Fruit fly (Drosophila melanogaster): ENCODE measurements around the gene swm.

swm gene

DNA sequence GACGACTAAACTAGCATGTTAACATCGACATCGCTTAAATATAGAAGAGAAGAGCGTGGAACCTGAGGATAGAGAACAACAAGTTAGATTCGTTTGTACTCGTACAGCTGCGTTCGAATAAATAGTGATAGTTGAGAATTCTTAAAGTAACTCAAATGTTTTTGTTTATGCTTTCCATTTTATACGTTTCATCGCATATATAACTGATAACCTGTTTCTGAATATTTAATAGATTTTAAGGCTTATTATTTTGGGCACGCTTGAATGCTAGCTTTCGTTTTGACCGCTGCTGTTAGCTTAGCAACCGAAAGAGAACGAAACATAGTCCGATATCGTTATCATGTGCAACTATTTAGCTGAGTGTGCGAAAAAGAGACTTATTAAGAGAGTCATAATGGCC is 35.3 kb downstream of the swm start (continued):
- TF ChIP-seq Abd-B (GFP tag; optimal IDR thresholded peaks at IDR 0.05) (peak; percentile 85), jing (GFP tag; optimal IDR thresholded peaks at IDR 0.05) (peak; percentile 67), fd64A (GFP tag; optimal IDR thresholded peaks at IDR 0.05) (peak; percentile 53), Xbp1 (GFP tag; optimal IDR thresholded peaks at IDR 0.05) (peak; percentile 92), CG12155 (GFP tag; optimal IDR thresholded peaks at IDR 0.05) (peak; percentile 95), pan (optimal IDR thresholded peaks at IDR 0.05) (no peak), pan (GFP tag; optimal IDR thresholded peaks at IDR 0.05 in 1 of 2, IDR thresholded peaks at IDR 0.05 in 1 of 2) (peak in 1 of 2 experiments; percentile 98), CG6689 (GFP tag; IDR thresholded peaks at IDR 0.05) (peak; percentile 92), phol (tag; optimal IDR thresholded peaks at IDR 0.05) (peak; percentile 84), H15 (GFP tag; IDR thresholded peaks at IDR 0.05) (peak; percentile 93), sqz (GFP tag; optimal IDR thresholded peaks at IDR 0.05) (no peak), CG12071 (GFP tag; optimal IDR thresholded peaks at IDR 0.05) (peak; percentile 96), bigmax (GFP tag; optimal IDR thresholded peaks at IDR 0.05) (peak; percentile 62), CG9609 (GFP tag; optimal IDR thresholded peaks at IDR 0.05) (peak; percentile 90), pfk (GFP tag; optimal IDR thresholded peaks at IDR 0.05) (peak; percentile 14), p53 (GFP tag; optimal IDR thresholded peaks at IDR 0.05) (peak; percentile 29), Max (GFP tag; optimal IDR thresholded peaks at IDR 0.05) (peak; percentile 94), ERR (GFP tag; optimal IDR thresholded peaks at IDR 0.05) (peak; percentile 96), lov (optimal IDR thresholded peaks at IDR 0.05) (no peak), lov (GFP tag; IDR thresholded peaks at IDR 0.05) (peak; percentile 80; the same call in 2 of the 3 replicates), ac (GFP tag; optimal IDR thresholded peaks at IDR 0.05) (peak; percentile 23), CG11456 (GFP tag; IDR thresholded peaks at IDR 0.05) (peak; percentile 98), Trl (optimal IDR thresholded peaks at IDR 0.05) (peak in 1 of 2 experiments; percentile 82), Trl (GFP tag; optimal IDR thresholded peaks at IDR 0.05) (peak; percentile 90), CG3847 (GFP tag; IDR thresholded peaks at IDR 0.05) (peak; percentile 98), CG34422 (GFP tag; IDR thresholded peaks at IDR 0.05) (peak; percentile 96), CG2875 (GFP tag; optimal IDR thresholded peaks at IDR 0.05) (peak; percentile 60), Deaf1 (tag; optimal IDR thresholded peaks at IDR 0.05) (peak; percentile 85), disco-r (GFP tag; optimal IDR thresholded peaks at IDR 0.05) (peak; percentile 94), pho (GFP tag; optimal IDR thresholded peaks at IDR 0.05) (peak; percentile 98), HmgD (GFP tag; optimal IDR thresholded peaks at IDR 0.05) (peak; percentile 83), ci (GFP tag; IDR thresholded peaks at IDR 0.05) (peak; percentile 96), CG30403 (GFP tag; optimal IDR thresholded peaks at IDR 0.05) (peak; percentile 96), CG4730 (GFP tag; IDR thresholded peaks at IDR 0.05) (peak; percentile 94), cad (GFP tag; optimal IDR thresholded peaks at IDR 0.05) (no peak), sr (GFP tag; IDR thresholded peaks at IDR 0.05) (peak; percentile 65; the same call in 1 of the 3 replicates), C15 (GFP tag; IDR thresholded peaks at IDR 0.05) (peak; percentile 96), CG4360 (GFP tag; IDR thresholded peaks at IDR 0.05) (0 out of 2 replicates have a peak, but pooled peaks have one; percentile 31), Gug (GFP tag; IDR thresholded peaks at IDR 0.05) (peak; percentile 93), peb (GFP tag; IDR thresholded peaks at IDR 0.05) (peak; percentile 77), chinmo (GFP tag; IDR thresholded peaks at IDR 0.05; ENCODE audit: partially characterized antibody) (no peak), CG18619 (GFP tag; optimal IDR thresholded peaks at IDR 0.05) (peak; percentile 95), bbx (GFP tag; IDR thresholded peaks at IDR 0.05; ENCODE audit: partially characterized antibody) (no peak), hth (optimal IDR thresholded peaks at IDR 0.05) (no peak), CG4617 (GFP tag; optimal IDR thresholded peaks at IDR 0.05; ENCODE audit: borderline replicate concordance) (peak; percentile 67), lmd (GFP tag; IDR thresholded peaks at IDR 0.05) (peak; percentile 96), sc (optimal IDR thresholded peaks at IDR 0.05) (no peak), sc (GFP tag; optimal IDR thresholded peaks at IDR 0.05) (peak; percentile 45), ro (GFP tag; IDR thresholded peaks at IDR 0.05) (peak; percentile 81), Asciz (GFP tag; optimal IDR thresholded peaks at IDR 0.05) (peak; percentile 80), sug (tag; optimal IDR thresholded peaks at IDR 0.05) (peak; percentile 95), kah (GFP tag; optimal IDR thresholded peaks at IDR 0.05) (peak; percentile 73), Nf-YB (GFP tag; optimal IDR thresholded peaks at IDR 0.05) (peak; percentile 82)

Data from whole organism, embryonic.